Fruit fly (Drosophila melanogaster): ENCODE results near the gene Nlp.

Gene Nlp

dm6 chr3R:30009173-30009572 is 4.6 kb downstream of the Nlp start, which contains the start of gene CG7912 (continued):
- TF ChIP-seq corto (GFP tag; optimal IDR thresholded peaks at IDR 0.05) (no peak), sd (tag; optimal IDR thresholded peaks at IDR 0.05) (peak; percentile 8), wor (GFP tag; IDR thresholded peaks at IDR 0.05) (no peak), H2.0 (GFP tag; IDR thresholded peaks at IDR 0.05) (no peak), schlank (tag; optimal IDR thresholded peaks at IDR 0.05) (no peak), jigr1 (GFP tag; IDR thresholded peaks at IDR 0.05) (no peak), CG5953 (GFP tag; IDR thresholded peaks at IDR 0.05) (no peak), salm (tag; optimal IDR thresholded peaks at IDR 0.05) (no peak), gem (tag; optimal IDR thresholded peaks at IDR 0.05) (no peak), CG17829 (tag; optimal IDR thresholded peaks at IDR 0.05) (no peak), NC2α (GFP tag; optimal IDR thresholded peaks at IDR 0.05) (no peak), ham (GFP tag; IDR thresholded peaks at IDR 0.05) (no peak), CG9609 (GFP tag; optimal IDR thresholded peaks at IDR 0.05) (no peak), hb (GFP tag; IDR thresholded peaks at IDR 0.05; ENCODE audit: partially characterized antibody) (no peak), pfk (GFP tag; optimal IDR thresholded peaks at IDR 0.05) (no peak), D19A (tag; optimal IDR thresholded peaks at IDR 0.05) (no peak), zfh1 (GFP tag; IDR thresholded peaks at IDR 0.05) (no peak), esg (GFP tag; conservative IDR thresholded peaks at IDR 0.05) (no peak), Tbp (GFP tag; optimal IDR thresholded peaks at IDR 0.05) (no peak), CG18476 (GFP tag; optimal IDR thresholded peaks at IDR 0.05) (no peak), Ets97D (GFP tag; optimal IDR thresholded peaks at IDR 0.05) (no peak), vfl (GFP tag; optimal IDR thresholded peaks at IDR 0.05) (no peak), Fer2 (tag; optimal IDR thresholded peaks at IDR 0.05) (no peak), fd64A (GFP tag; optimal IDR thresholded peaks at IDR 0.05) (no peak), CG17802 (tag; optimal IDR thresholded peaks at IDR 0.05) (no peak), Deaf1 (tag; optimal IDR thresholded peaks at IDR 0.05) (peak; percentile 53), cwo (GFP tag; optimal IDR thresholded peaks at IDR 0.05) (peak; percentile 20), CG4854 (GFP tag; optimal IDR thresholded peaks at IDR 0.05) (no peak), gfzf (GFP tag; optimal IDR thresholded peaks at IDR 0.05) (no peak), pum (GFP tag; optimal IDR thresholded peaks at IDR 0.05) (no peak), CG17568 (GFP tag; optimal IDR thresholded peaks at IDR 0.05) (no peak), exex (tag; optimal IDR thresholded peaks at IDR 0.05) (peak; percentile 88), chinmo (GFP tag; IDR thresholded peaks at IDR 0.05; ENCODE audit: partially characterized antibody) (no peak), Hey (tag; optimal IDR thresholded peaks at IDR 0.05) (peak; percentile 63), danr (GFP tag; IDR thresholded peaks at IDR 0.05) (no peak), Fer3 (tag; optimal IDR thresholded peaks at IDR 0.05) (no peak), CkIIα-i1 (GFP tag; IDR thresholded peaks at IDR 0.05) (no peak), scrt (GFP tag; optimal IDR thresholded peaks at IDR 0.05) (no peak), ken (GFP tag; IDR thresholded peaks at IDR 0.05) (no peak), B-H2 (GFP tag; optimal IDR thresholded peaks at IDR 0.05) (no peak), psq (GFP tag; optimal IDR thresholded peaks at IDR 0.05) (no peak), CG2129 (GFP tag; IDR thresholded peaks at IDR 0.05; ENCODE audit: partially characterized antibody) (no peak), Atf3 (GFP tag; optimal IDR thresholded peaks at IDR 0.05) (no peak), CG3726 (GFP tag; IDR thresholded peaks at IDR 0.05) (no peak), Taf1 (GFP tag; IDR thresholded peaks at IDR 0.05) (no peak), twi (tag; optimal IDR thresholded peaks at IDR 0.05) (no peak), sug (tag; optimal IDR thresholded peaks at IDR 0.05) (peak; percentile 20), emc (GFP tag; optimal IDR thresholded peaks at IDR 0.05) (no peak), vvl (GFP tag; IDR thresholded peaks at IDR 0.05) (no peak)

Measured in whole organism, embryonic.